Fruit fly (Drosophila melanogaster) whole organism, wandering third instar larva: ENCODE measurements around the gene CG16978.

Source experiments
- Abd-B ChIP-seq: fragments of >200 bp; optimal IDR thresholded peaks from 2 replicates; lab custom pipeline; 2017; ENCODE audit warnings: missing biosample characterization, missing genetic modification characterization
- CG32264 ChIP-seq: fragments of 200-800 bp; sonication (Bioruptor generic); optimal IDR thresholded peaks from 2 replicates; lab custom pipeline; 2016; ENCODE audit warnings: missing biosample characterization, missing genetic modification characterization
- CG9705 ChIP-seq: fragments of 200-800 bp; sonication (Bioruptor generic); optimal IDR thresholded peaks from 2 replicates; lab custom pipeline; 2018; ENCODE audit warnings: missing biosample characterization, mild to moderate bottlenecking, missing genetic modification characterization
- CrebA ChIP-seq: fragments of 200-800 bp; sonication (Bioruptor generic); optimal IDR thresholded peaks from 2 replicates; lab custom pipeline; 2016; ENCODE audit warnings: missing biosample characterization, mild to moderate bottlenecking, missing genetic modification characterization, borderline replicate concordance
- GATAd ChIP-seq: sonication (Bioruptor generic); optimal IDR thresholded peaks from 2 replicates; lab custom pipeline; 2016; ENCODE audit warnings: missing biosample characterization, missing genetic modification characterization
- HLH106 ChIP-seq: fragments of 200-800 bp; optimal IDR thresholded peaks from 3 replicates; lab custom pipeline; 2019; ENCODE audit warnings: missing biosample characterization, mild to moderate bottlenecking, missing genetic modification characterization, moderate library complexity
- Hnf4 ChIP-seq: fragments of 200-800 bp; sonication (Bioruptor generic); optimal IDR thresholded peaks from 2 replicates; lab custom pipeline; 2016; ENCODE audit warnings: missing biosample characterization, mild to moderate bottlenecking, missing genetic modification characterization
- Hr83 ChIP-seq: fragments of 200-300 bp; sonication (Bioruptor generic); optimal IDR thresholded peaks from 2 replicates; lab custom pipeline; 2016; ENCODE audit warnings: missing biosample characterization, mild to moderate bottlenecking, missing genetic modification characterization, moderate library complexity; ENCODE audit not compliant: poor library complexity, severe bottlenecking
- Jra ChIP-seq: sonication (Bioruptor generic); optimal IDR thresholded peaks from 2 replicates; lab custom pipeline; 2016; ENCODE audit warnings: missing biosample characterization, missing genetic modification characterization
- OdsH ChIP-seq: fragments of 200-800 bp; sonication (Bioruptor generic); optimal IDR thresholded peaks from 2 replicates; lab custom pipeline; 2016; ENCODE audit warnings: missing biosample characterization, mild to moderate bottlenecking, missing genetic modification characterization
- Rel ChIP-seq, 2 experiments: fragments of 200-800 bp; sonication (Bioruptor generic) in 1 of 2; optimal IDR thresholded peaks; 2 replicates in 1 of 2; 3 replicates in 1 of 2; lab custom pipeline; 2016 to 2019; ENCODE audit warnings: mild to moderate bottlenecking in 2 of 2, missing biosample characterization in 2 of 2, missing genetic modification characterization in 2 of 2, moderate library complexity in 1 of 2
- Sp1 ChIP-seq: fragments of 200-800 bp; sonication (Bioruptor generic); optimal IDR thresholded peaks from 3 replicates; lab custom pipeline; 2019; ENCODE audit warnings: missing biosample characterization, mild to moderate bottlenecking, missing genetic modification characterization, moderate library complexity
- Vsx2 ChIP-seq: fragments of 200-300, 225-300 bp; sonication (Bioruptor generic); optimal IDR thresholded peaks from 2 replicates; lab custom pipeline; 2018; ENCODE audit warnings: missing biosample characterization, missing genetic modification characterization; ENCODE audit not compliant: partially characterized antibody
- brk ChIP-seq: fragments of 200-800 bp; sonication (Bioruptor generic); optimal IDR thresholded peaks from 2 replicates; lab custom pipeline; 2016; ENCODE audit warnings: missing biosample characterization, mild to moderate bottlenecking, missing genetic modification characterization
- dl ChIP-seq, 2 experiments: fragments of 175-275, 200-275 bp in 1 of 2; fragments of 200-275 bp in 1 of 2; sonication (Bioruptor generic); optimal IDR thresholded peaks; lab custom pipeline; 2018; ENCODE audit warnings: mild to moderate bottlenecking in 2 of 2, missing biosample characterization in 2 of 2, missing genetic modification characterization in 2 of 2, moderate library complexity in 2 of 2; ENCODE audit not compliant: partially characterized antibody in 2 of 2, insufficient read depth in 1 of 2
- dmrt93B ChIP-seq: fragments of 200-800 bp; sonication (Bioruptor generic); optimal IDR thresholded peaks from 2 replicates; lab custom pipeline; 2018; ENCODE audit warnings: missing biosample characterization, mild to moderate bottlenecking, missing genetic modification characterization
- dsf ChIP-seq: sonication (Bioruptor generic); optimal IDR thresholded peaks from 2 replicates; lab custom pipeline; 2016; ENCODE audit warnings: missing biosample characterization, missing genetic modification characterization, borderline replicate concordance
- ey ChIP-seq: fragments of 200-800 bp; sonication (Bioruptor generic); optimal IDR thresholded peaks from 2 replicates; lab custom pipeline; 2016; ENCODE audit warnings: missing biosample characterization, missing genetic modification characterization
- foxo ChIP-seq, 2 experiments: fragments of 200-800 bp; sonication (Bioruptor generic); optimal IDR thresholded peaks; 2 replicates in 1 of 2; 3 replicates in 1 of 2; lab custom pipeline; 2016 to 2017; ENCODE audit warnings: missing biosample characterization in 2 of 2, missing genetic modification characterization in 2 of 2
- h ChIP-seq: fragments of 200-800 bp; sonication (Bioruptor generic); optimal IDR thresholded peaks from 3 replicates; lab custom pipeline; 2016; ENCODE audit warnings: missing biosample characterization, mild to moderate bottlenecking, missing genetic modification characterization
- jim ChIP-seq: fragments of 175-275, 200-325 bp; sonication (Bioruptor generic); optimal IDR thresholded peaks from 2 replicates; lab custom pipeline; 2016; ENCODE audit warnings: missing biosample characterization, mild to moderate bottlenecking, missing genetic modification characterization
- lola ChIP-seq: fragments of >200 bp; optimal IDR thresholded peaks from 2 replicates; lab custom pipeline; 2017; ENCODE audit warnings: missing biosample characterization, missing genetic modification characterization
- pan ChIP-seq: fragments of >200 bp; optimal IDR thresholded peaks from 2 replicates; lab custom pipeline; 2017
- psq ChIP-seq: fragments of 200-800 bp; sonication (Bioruptor generic); optimal IDR thresholded peaks from 3 replicates; lab custom pipeline; 2017; ENCODE audit warnings: missing biosample characterization, mild to moderate bottlenecking, missing genetic modification characterization, moderate library complexity
- sv ChIP-seq: fragments of 200-800 bp; sonication (Bioruptor generic); optimal IDR thresholded peaks from 3 replicates; lab custom pipeline; 2016; ENCODE audit warnings: missing biosample characterization, missing genetic modification characterization
- tai ChIP-seq: sonication (Bioruptor generic); optimal IDR thresholded peaks from 2 replicates; lab custom pipeline; 2016; ENCODE audit warnings: missing biosample characterization, missing genetic modification characterization
- usp ChIP-seq: fragments of >200 bp; optimal IDR thresholded peaks from 2 replicates; lab custom pipeline; 2017; ENCODE audit warnings: missing biosample characterization, missing genetic modification characterization

The CG16978 gene

dm6 chr2L:13142803-13143202 lies 619 bp downstream of the CG16978 start, which contains the start of gene CG9928:
Gene CG9928, minus strand, starts transcription at chr2L:13142903.
- TF ChIP-seq Abd-B (no peak), tai (GFP tag; lab: Kevin White, UChicago) (no peak)

- TF ChIP-seq brk: no peak
- no peak for TF ChIP-seq dsf (GFP tag; lab: Kevin White, UChicago)
- no peak for TF ChIP-seq ey (GFP tag; lab: Kevin White, UChicago)
- TF ChIP-seq jim (GFP tag; lab: Kevin White, UChicago): no peak
- no peak for TF ChIP-seq sv (GFP tag; lab: Kevin White, UChicago)
Observed at dm6 chr2L:13140891-13141290, 2.5 kb downstream of the CG16978 start.

DNA sequence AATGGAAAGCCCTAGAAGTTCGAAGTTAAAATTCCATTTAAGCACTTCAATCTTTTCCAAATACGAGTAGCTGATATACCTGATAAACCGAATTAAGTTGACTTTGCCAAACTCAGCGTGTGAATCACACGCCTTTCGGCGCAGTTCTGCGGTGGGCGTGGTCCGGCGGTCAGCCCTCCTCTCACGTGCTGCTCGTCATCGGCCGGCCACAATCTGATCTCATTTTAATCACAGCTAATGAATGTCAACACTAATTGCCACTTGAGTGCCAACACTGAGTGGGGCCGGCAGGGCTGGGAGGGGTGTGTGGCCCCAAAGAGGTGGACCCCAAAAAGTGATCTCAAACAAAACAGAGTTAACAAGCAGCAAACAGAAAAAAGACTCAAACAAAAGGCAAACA lies 7.5 kb downstream of the CG16978 start:
- peak; percentile 62 for TF ChIP-seq Vsx2 (GFP tag; lab: Kevin White, UChicago)
- no peak for TF ChIP-seq Hr83 (GFP tag; lab: Kevin White, UChicago)
- no peak for TF ChIP-seq Rel (GFP tag; optimal IDR thresholded peaks at IDR 0.05; lab: Kevin White, UChicago)
- TF ChIP-seq Rel (tag; optimal IDR thresholded peaks at IDR 0.05; lab: Kevin White, UChicago): peak; percentile 93
- TF ChIP-seq jim (GFP tag; lab: Kevin White, UChicago): no peak

dm6 chr2L:13130291-13130690 lies 13.1 kb downstream of the CG16978 start, which contains the start of gene CG5122:
Gene CG5122, plus strand, starts transcription at chr2L:13130591.
- TF ChIP-seq Rel (GFP tag; optimal IDR thresholded peaks at IDR 0.05; lab: Kevin White, UChicago): no peak
- no peak for TF ChIP-seq Rel (tag; optimal IDR thresholded peaks at IDR 0.05; lab: Kevin White, UChicago)

dm6 chr2L:13122526-13122925 lies 20.9 kb downstream of the CG16978 start:
- TF ChIP-seq CG32264 (GFP tag; lab: Kevin White, UChicago) (no peak), Vsx2 (GFP tag; lab: Kevin White, UChicago) (peak; percentile 55), lola (GFP tag; lab: Kevin White, UChicago) (no peak), OdsH (no peak), HLH106 (tag; lab: Kevin White, UChicago) (no peak), Rel (GFP tag; optimal IDR thresholded peaks at IDR 0.05; lab: Kevin White, UChicago) (no peak), Rel (tag; optimal IDR thresholded peaks at IDR 0.05; lab: Kevin White, UChicago) (no peak), pan (lab: Kevin White, UChicago) (no peak), psq (GFP tag; lab: Kevin White, UChicago) (no peak)

DNA sequence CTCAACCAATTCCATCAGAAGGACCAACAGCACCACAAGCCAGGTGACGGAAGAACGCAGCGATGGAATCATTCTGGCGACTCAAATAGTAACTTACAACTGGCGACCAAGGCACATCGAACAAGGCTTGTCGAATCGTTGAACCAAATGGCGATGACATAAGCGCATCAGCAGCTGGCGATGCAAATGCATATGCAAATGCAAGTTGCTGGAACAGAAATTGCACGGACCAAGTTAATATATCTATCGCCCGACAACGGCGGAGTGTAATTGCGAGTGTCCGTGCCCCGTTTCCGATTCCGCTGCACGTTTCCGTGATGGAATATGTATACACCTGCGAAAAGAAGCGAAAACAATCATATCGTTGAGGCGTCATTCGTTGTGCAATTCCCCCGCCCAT lies 24.4 kb downstream of the CG16978 start, which contains the start of the genes CG44198 and CG43050:
Gene CG44198 (minus strand): TSS at position 101 of the 400 bp plus-strand sequence.
Gene CG43050 (plus strand): TSS at position 261 of the 400 bp plus-strand sequence.
- no peak for TF ChIP-seq Hr83 (GFP tag; lab: Kevin White, UChicago)
- TF ChIP-seq h: no peak

dm6 chr2L:13116738-13117137 lies 26.7 kb downstream of the CG16978 start:
- no peak for TF ChIP-seq lola (GFP tag; lab: Kevin White, UChicago)
- TF ChIP-seq dsf (GFP tag; lab: Kevin White, UChicago): no peak
- no peak for TF ChIP-seq CrebA (GFP tag; lab: Kevin White, UChicago)
- TF ChIP-seq brk: no peak
- no peak for TF ChIP-seq CG9705 (GFP tag; lab: Kevin White, UChicago)
- TF ChIP-seq usp: no peak
- TF ChIP-seq jim (GFP tag; lab: Kevin White, UChicago): no peak
- no peak for TF ChIP-seq Jra
- TF ChIP-seq dmrt93B (GFP tag; lab: Kevin White, UChicago): no peak
- TF ChIP-seq Rel (GFP tag; optimal IDR thresholded peaks at IDR 0.05; lab: Kevin White, UChicago): no peak
- no peak for TF ChIP-seq Rel (tag; optimal IDR thresholded peaks at IDR 0.05; lab: Kevin White, UChicago)

- TF ChIP-seq sv (GFP tag; lab: Kevin White, UChicago) (no peak), Hr83 (GFP tag; lab: Kevin White, UChicago) (no peak), CG32264 (GFP tag; lab: Kevin White, UChicago) (no peak), OdsH (no peak), Sp1 (GFP tag; lab: Kevin White, UChicago) (no peak), Hnf4 (no peak), Jra (no peak), psq (GFP tag; lab: Kevin White, UChicago) (no peak), dmrt93B (GFP tag; lab: Kevin White, UChicago) (no peak), lola (GFP tag; lab: Kevin White, UChicago) (no peak), dl (GFP tag; optimal IDR thresholded peaks at IDR 0.05; lab: Kevin White, UChicago; ENCODE audit: insufficient read depth in 1 of 2, partially characterized antibody in 2 of 2) (no peak), GATAd (no peak), h (no peak), foxo (GFP tag; optimal IDR thresholded peaks at IDR 0.05; lab: Kevin White, UChicago) (no peak), HLH106 (tag; lab: Kevin White, UChicago) (no peak), usp (no peak), pan (lab: Kevin White, UChicago) (no peak)
Observed at dm6 chr2L:13113580-13113979, 29.8 kb downstream of the CG16978 start.
